Fruit fly (Drosophila melanogaster) whole organism, embryonic: ENCODE results near the gene dec.

Experiments used
- B-H2 ChIP-seq: fragments of 200-800 bp; sonication (Bioruptor generic); optimal IDR thresholded peaks from 2 replicates; lab custom pipeline; 2018; ENCODE audit warnings: missing biosample characterization, mild to moderate bottlenecking, missing genetic modification characterization
- CG11093 ChIP-seq: fragments of 200-800 bp; sonication (Bioruptor generic); IDR thresholded peaks from 3 replicates; pipeline ENCODE4 v1.3.6; 2022; ENCODE audit warnings: missing biosample characterization, missing genetic modification characterization
- CG11247 ChIP-seq: fragments of 200-800 bp; sonication (Bioruptor generic); IDR thresholded peaks from 2 replicates; pipeline ENCODE4 v1.3.6; 2022; ENCODE audit warnings: missing biosample characterization, missing genetic modification characterization
- CG12236 ChIP-seq: fragments of 200-800 bp; sonication (Bioruptor generic); optimal IDR thresholded peaks from 2 replicates; lab custom pipeline; 2016; ENCODE audit warnings: missing biosample characterization, missing genetic modification characterization
- CG14014 ChIP-seq: fragments of 200-800 bp; sonication (Bioruptor generic); IDR thresholded peaks from 2 replicates; pipeline ENCODE4 v1.3.6; 2022; ENCODE audit warnings: missing biosample characterization, missing genetic modification characterization
- CG14710 ChIP-seq: fragments of 200-800 bp; sonication (Bioruptor generic); optimal IDR thresholded peaks from 3 replicates; lab custom pipeline; 2019; ENCODE audit warnings: missing biosample characterization, mild to moderate bottlenecking, missing genetic modification characterization, moderate library complexity
- CG15011 ChIP-seq: fragments of 200-800 bp; sonication (Bioruptor generic); optimal IDR thresholded peaks from 3 replicates; lab custom pipeline; 2018; ENCODE audit warnings: missing biosample characterization, mild to moderate bottlenecking, missing genetic modification characterization
- CG15696 ChIP-seq: fragments of 200-800 bp; sonication (Bioruptor generic); optimal IDR thresholded peaks from 2 replicates; lab custom pipeline; 2019; ENCODE audit warnings: missing biosample characterization, mild to moderate bottlenecking, missing genetic modification characterization, moderate library complexity
- CG1792 ChIP-seq: fragments of 200-800 bp; sonication (Bioruptor generic); optimal IDR thresholded peaks from 2 replicates; lab custom pipeline; 2016; ENCODE audit warnings: missing biosample characterization, missing genetic modification characterization
- CG18011 ChIP-seq: fragments of 200-800 bp; sonication (Bioruptor generic); optimal IDR thresholded peaks from 2 replicates; lab custom pipeline; 2017; ENCODE audit warnings: missing biosample characterization, missing genetic modification characterization, mild to moderate bottlenecking, moderate library complexity, missing genotype
- CG2120 ChIP-seq: fragments of 200-800 bp; sonication (Bioruptor generic); optimal IDR thresholded peaks from 3 replicates; lab custom pipeline; 2016; ENCODE audit warnings: missing biosample characterization, missing genetic modification characterization
- CG2199 ChIP-seq: fragments of 200-800 bp; sonication (Bioruptor generic); IDR thresholded peaks from 3 replicates; pipeline ENCODE4 v1.3.6; 2022; ENCODE audit warnings: missing biosample characterization, missing genetic modification characterization
- CG2678 ChIP-seq: fragments of 200-800 bp; sonication (Bioruptor generic); optimal IDR thresholded peaks from 3 replicates; lab custom pipeline; 2019; ENCODE audit warnings: missing biosample characterization, mild to moderate bottlenecking, missing genetic modification characterization, moderate library complexity
- CG2875 ChIP-seq: fragments of 200-800 bp; sonication (Bioruptor generic); optimal IDR thresholded peaks from 2 replicates; lab custom pipeline; 2017; ENCODE audit warnings: missing biosample characterization, mild to moderate bottlenecking, missing genetic modification characterization, missing genetic modification reagents
- CG33557 ChIP-seq: fragments of 200-800 bp; sonication (Bioruptor generic); optimal IDR thresholded peaks from 2 replicates; lab custom pipeline; 2019; ENCODE audit warnings: missing biosample characterization, mild to moderate bottlenecking, missing genetic modification characterization, moderate library complexity
- CG4707 ChIP-seq: fragments of 200-800 bp; sonication (Bioruptor generic); optimal IDR thresholded peaks from 2 replicates; lab custom pipeline; 2018; ENCODE audit warnings: missing biosample characterization, mild to moderate bottlenecking, missing genetic modification characterization, moderate library complexity
- CG5180 ChIP-seq: fragments of 200-800 bp; sonication (Bioruptor generic); optimal IDR thresholded peaks from 3 replicates; lab custom pipeline; 2017; ENCODE audit warnings: missing biosample characterization, missing genetic modification characterization, mild to moderate bottlenecking, moderate library complexity, missing genetic modification reagents
- CG8924 ChIP-seq: fragments of 200-800 bp; optimal IDR thresholded peaks from 3 replicates; lab custom pipeline; 2019; ENCODE audit warnings: missing biosample characterization, mild to moderate bottlenecking, missing genetic modification characterization, moderate library complexity
- CG9609 ChIP-seq: fragments of 200-800 bp; sonication (Bioruptor generic); optimal IDR thresholded peaks from 3 replicates; lab custom pipeline; 2016; ENCODE audit warnings: missing biosample characterization, missing genetic modification characterization
- CG9817 ChIP-seq: fragments of 200-800 bp; sonication (Bioruptor generic); optimal IDR thresholded peaks from 2 replicates; lab custom pipeline; 2018; ENCODE audit warnings: missing biosample characterization, mild to moderate bottlenecking, missing genetic modification characterization, moderate library complexity
- Hr39 ChIP-seq: fragments of >200 bp; optimal IDR thresholded peaks from 2 replicates; lab custom pipeline; 2017
- Mrtf ChIP-seq: fragments of 200-800 bp; sonication (Bioruptor generic); IDR thresholded peaks from 3 replicates; pipeline ENCODE4 v1.3.6; 2022; ENCODE audit warnings: missing biosample characterization, missing genetic modification characterization
- NFAT ChIP-seq: fragments of 200-800 bp; sonication (Bioruptor generic); IDR thresholded peaks from 2 replicates; pipeline ENCODE4 v1.3.6; 2022; ENCODE audit warnings: missing biosample characterization, missing genetic modification characterization
- Poxn ChIP-seq: fragments of 200-800 bp; sonication (Bioruptor generic); IDR thresholded peaks from 2 replicates; pipeline ENCODE4 v1.3.6; 2022; ENCODE audit warnings: missing biosample characterization, missing genetic modification characterization
- Ptx1 ChIP-seq: fragments of 200-800 bp; sonication (Bioruptor generic); IDR thresholded peaks from 2 replicates; pipeline ENCODE4 v1.3.6; 2022; ENCODE audit warnings: missing biosample characterization, missing genetic modification characterization
- Stat92E ChIP-seq, 3 experiments: fragments of >200 bp in 2 of 3; fragments of 200-800 bp in 1 of 3; sonication (Bioruptor generic) in 1 of 3; optimal IDR thresholded peaks; 2 replicates each; lab custom pipeline; 2017 to 2019; ENCODE audit warnings: missing biosample characterization in 3 of 3, missing genetic modification characterization in 3 of 3, mild to moderate bottlenecking in 1 of 3, moderate library complexity in 1 of 3
- TFAM ChIP-seq: fragments of 200-800 bp; sonication (Bioruptor generic); optimal IDR thresholded peaks from 2 replicates; lab custom pipeline; 2017; ENCODE audit warnings: missing biosample characterization, missing genetic modification characterization, inconsistent platforms
- Vsx1 ChIP-seq: fragments of 200-800 bp; sonication (Bioruptor generic); optimal IDR thresholded peaks from 2 replicates; lab custom pipeline; 2017; ENCODE audit warnings: missing biosample characterization, mild to moderate bottlenecking, missing genetic modification characterization, missing genetic modification reagents
- abd-A ChIP-seq: fragments of 200-800 bp; sonication (Bioruptor generic); optimal IDR thresholded peaks from 3 replicates; lab custom pipeline; 2019; ENCODE audit warnings: missing biosample characterization, mild to moderate bottlenecking, missing genetic modification characterization, moderate library complexity
- chm ChIP-seq: fragments of 200-800 bp; sonication (Bioruptor generic); IDR thresholded peaks from 2 replicates; pipeline ENCODE4 v1.3.6; 2022; ENCODE audit warnings: missing biosample characterization, missing genetic modification characterization
- da ChIP-seq: fragments of 200-800 bp; sonication (Bioruptor generic); optimal IDR thresholded peaks from 2 replicates; lab custom pipeline; 2016; ENCODE audit warnings: missing biosample characterization, missing genetic modification characterization
- dan ChIP-seq: fragments of 200-800 bp; sonication (Bioruptor generic); IDR thresholded peaks from 2 replicates; pipeline ENCODE4 v1.3.6; 2022; ENCODE audit warnings: missing biosample characterization, missing genetic modification characterization
- eve ChIP-seq, 2 experiments: fragments of >200 bp; optimal IDR thresholded peaks; 2 replicates each; lab custom pipeline; 2017; ENCODE audit warnings: missing biosample characterization in 2 of 2, missing genetic modification characterization in 2 of 2
- fu2 ChIP-seq: fragments of 200-800 bp; sonication (Bioruptor generic); optimal IDR thresholded peaks from 2 replicates; lab custom pipeline; 2016; ENCODE audit warnings: missing biosample characterization, missing genetic modification characterization
- gem ChIP-seq: fragments of 200-800 bp; sonication (Bioruptor generic); optimal IDR thresholded peaks from 2 replicates; lab custom pipeline; 2019; ENCODE audit warnings: missing biosample characterization, mild to moderate bottlenecking, missing genetic modification characterization, moderate library complexity
- gsb ChIP-seq: fragments of 200-800 bp; sonication (Bioruptor generic); IDR thresholded peaks from 2 replicates; pipeline ENCODE4 v1.3.6; 2022; ENCODE audit warnings: missing biosample characterization, missing genetic modification characterization
- her ChIP-seq: fragments of 200-800 bp; sonication (Bioruptor generic); optimal IDR thresholded peaks from 2 replicates; lab custom pipeline; 2016; ENCODE audit warnings: missing biosample characterization, missing genetic modification characterization
- nau ChIP-seq: fragments of 200-800 bp; sonication (Bioruptor generic); optimal IDR thresholded peaks from 3 replicates; lab custom pipeline; 2017; ENCODE audit warnings: missing biosample characterization, mild to moderate bottlenecking, missing genetic modification characterization, missing genetic modification reagents
- nerfin-2 ChIP-seq: fragments of 200-800 bp; sonication (Bioruptor generic); IDR thresholded peaks from 2 replicates; pipeline ENCODE4 v1.3.6; 2022; ENCODE audit warnings: missing biosample characterization, missing genetic modification characterization; ENCODE audit not compliant: partially characterized antibody
- org-1 ChIP-seq: fragments of 200-800 bp; sonication (Bioruptor generic); optimal IDR thresholded peaks from 2 replicates; lab custom pipeline; 2017; ENCODE audit warnings: missing biosample characterization, missing genetic modification characterization
- phol ChIP-seq: fragments of 200-800 bp; sonication (Bioruptor generic); optimal IDR thresholded peaks from 3 replicates; lab custom pipeline; 2018; ENCODE audit warnings: missing biosample characterization, mild to moderate bottlenecking, missing genetic modification characterization, moderate library complexity
- prd ChIP-seq, 3 experiments: fragments of >200 bp in 2 of 3; fragments of 200-800 bp in 1 of 3; sonication (Bioruptor generic) in 1 of 3; optimal IDR thresholded peaks in 2 of 3; IDR thresholded peaks in 1 of 3; 2 replicates in 2 of 3; 3 replicates in 1 of 3; pipeline versions ENCODE4 v1.3.6 to Lab custom; 2017 to 2022; ENCODE audit warnings: missing biosample characterization in 1 of 3, missing genetic modification characterization in 1 of 3
- pzg ChIP-seq: fragments of 200-800 bp; sonication (Bioruptor generic); optimal IDR thresholded peaks from 3 replicates; lab custom pipeline; 2018; ENCODE audit warnings: missing biosample characterization, mild to moderate bottlenecking, missing genetic modification characterization, moderate library complexity
- sens-2 ChIP-seq: fragments of 200-800 bp; sonication (Bioruptor generic); IDR thresholded peaks from 2 replicates; pipeline ENCODE4 v1.3.6; 2022; ENCODE audit warnings: missing biosample characterization, missing genetic modification characterization
- sob ChIP-seq: fragments of 200-800 bp; sonication (Bioruptor generic); IDR thresholded peaks from 2 replicates; pipeline ENCODE4 v1.3.6; 2022; ENCODE audit warnings: missing biosample characterization, missing genetic modification characterization
- sug ChIP-seq: fragments of 200-800 bp; optimal IDR thresholded peaks from 2 replicates; lab custom pipeline; 2019; ENCODE audit warnings: missing biosample characterization, mild to moderate bottlenecking, missing genetic modification characterization, moderate library complexity
- tio ChIP-seq: fragments of 200-800 bp; sonication (Bioruptor generic); optimal IDR thresholded peaks from 2 replicates; lab custom pipeline; 2017; ENCODE audit warnings: missing biosample characterization, missing genetic modification characterization, inconsistent platforms
- zfh1 ChIP-seq: fragments of 200-800 bp; sonication (Bioruptor generic); IDR thresholded peaks from 3 replicates; pipeline ENCODE4 v1.3.6; 2022; ENCODE audit warnings: missing biosample characterization, missing genetic modification characterization

dec gene

DNA sequence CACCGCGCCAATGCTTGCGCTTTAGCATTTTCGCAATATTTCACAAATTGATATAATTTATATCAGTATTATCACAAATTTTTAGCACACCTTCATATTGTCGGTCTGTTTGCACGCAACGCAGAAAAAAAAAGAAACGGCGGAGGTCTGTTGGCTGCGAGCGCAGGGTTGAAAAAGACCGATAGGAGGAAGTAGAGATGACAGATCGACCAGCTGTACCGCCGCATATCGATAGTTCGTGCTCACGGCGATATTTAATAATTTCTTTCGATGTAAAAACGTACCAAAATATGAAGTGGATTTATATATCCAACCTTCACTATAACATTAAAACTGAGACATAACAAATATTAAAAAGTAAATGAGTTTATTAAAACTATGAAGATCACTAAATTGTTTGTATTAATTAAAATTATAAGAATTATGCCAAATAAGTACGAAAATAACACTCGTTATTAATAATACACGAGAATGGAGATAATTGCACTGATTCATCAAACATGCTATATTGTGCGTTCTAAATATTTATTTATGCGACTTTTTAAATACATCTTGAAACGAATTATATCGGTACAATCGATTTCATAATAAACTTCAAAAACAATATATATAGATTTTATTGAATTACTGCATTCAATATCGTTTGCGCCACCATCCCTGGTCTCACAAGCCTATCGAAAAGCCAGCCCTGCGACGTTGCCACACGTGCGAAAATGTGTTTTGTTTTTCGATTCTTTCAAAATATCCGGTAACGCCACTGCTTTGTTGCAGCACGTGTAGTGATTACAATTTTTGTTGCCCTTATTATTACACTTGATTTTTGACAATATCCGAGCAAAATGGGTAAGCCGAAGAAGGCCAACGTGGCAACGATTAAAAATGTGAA lies 28.4 kb upstream of the dec start, which contains the start of the genes RpS6 and bys (continued):
- TF ChIP-seq sug (tag; lab: Kevin White, UChicago) = no peak
- TF ChIP-seq NFAT = peak; percentile 81
- TF ChIP-seq CG14710 (tag; lab: Kevin White, UChicago) = peak; percentile 65
- TF ChIP-seq CG14014 (GFP tag; lab: Robert Waterston, UW) = peak; percentile 42; the same call in 1 of the 2 replicates
- peak in 1 of 3 experiments; percentile 31 for TF ChIP-seq Stat92E (GFP tag; optimal IDR thresholded peaks at IDR 0.05; lab: Kevin White, UChicago)
- no peak for TF ChIP-seq CG9609
- TF ChIP-seq her = peak; percentile 32
- TF ChIP-seq Hr39 (lab: Kevin White, UChicago) = no peak
- TF ChIP-seq sens-2 = 0 out of 2 replicates have a peak, but pooled peaks have one; percentile 15
- TF ChIP-seq sob = peak; percentile 73
- no peak for TF ChIP-seq TFAM
- TF ChIP-seq CG15011 (GFP tag; lab: Kevin White, UChicago) = no peak
- peak; percentile 24 for TF ChIP-seq CG5180 (GFP tag; lab: Kevin White, UChicago)
- TF ChIP-seq CG4707 (GFP tag; lab: Kevin White, UChicago) = peak; percentile 63
- no peak for TF ChIP-seq CG1792 (GFP tag; lab: Kevin White, UChicago)
- peak; percentile 79; the same call in 1 of the 3 replicates for TF ChIP-seq CG2199 (GFP tag; lab: Robert Waterston, UW)
- TF ChIP-seq dan = no peak
- TF ChIP-seq zfh1 (GFP tag; lab: Robert Waterston, UW) = peak; percentile 69
- TF ChIP-seq phol (tag; lab: Kevin White, UChicago) = peak; percentile 34
- TF ChIP-seq CG12236 = no peak
- peak; percentile 31 for TF ChIP-seq gsb (GFP tag; lab: Robert Waterston, UW)
- TF ChIP-seq eve (GFP tag; optimal IDR thresholded peaks at IDR 0.05; lab: Kevin White, UChicago) = no peak
- no peak for TF ChIP-seq tio (GFP tag; lab: Kevin White, UChicago)
- TF ChIP-seq CG33557 (GFP tag; lab: Kevin White, UChicago) = peak; percentile 19
- peak; percentile 70 for TF ChIP-seq CG11247 (GFP tag; lab: Robert Waterston, UW)
- TF ChIP-seq B-H2 (GFP tag; lab: Kevin White, UChicago) = peak; percentile 40
- no peak for TF ChIP-seq CG11093 (GFP tag; lab: Robert Waterston, UW)
- peak; percentile 3 for TF ChIP-seq CG15696 (tag; lab: Kevin White, UChicago)
- no peak; the same call in 2 of the 3 replicates for TF ChIP-seq Mrtf (GFP tag; lab: Robert Waterston, UW)
- TF ChIP-seq CG9817 = peak; percentile 40
- no peak for TF ChIP-seq prd (optimal IDR thresholded peaks at IDR 0.05; lab: Kevin White, UChicago)
- TF ChIP-seq prd (GFP tag; IDR thresholded peaks at IDR 0.05; lab: Robert Waterston, UW) = peak; percentile 41; the same call in 1 of the 3 replicates
- TF ChIP-seq pzg (GFP tag; lab: Kevin White, UChicago) = peak; percentile 58
- peak; percentile 35 for TF ChIP-seq CG2678
- no peak for TF ChIP-seq nau (GFP tag; lab: Kevin White, UChicago)
- no peak for TF ChIP-seq Vsx1 (GFP tag; lab: Kevin White, UChicago)
- no peak for TF ChIP-seq org-1 (GFP tag; lab: Kevin White, UChicago)
- TF ChIP-seq Poxn = no peak
- peak; percentile 73 for TF ChIP-seq nerfin-2 (GFP tag; lab: Robert Waterston, UW)
- peak; percentile 33 for TF ChIP-seq Ptx1 (GFP tag; lab: Robert Waterston, UW)
- TF ChIP-seq da (GFP tag; lab: Kevin White, UChicago) = no peak
- peak; percentile 50 for TF ChIP-seq gem
- peak; percentile 62 for TF ChIP-seq CG2120 (GFP tag; lab: Kevin White, UChicago)
- TF ChIP-seq CG2875 = peak; percentile 55
- TF ChIP-seq chm (GFP tag; lab: Robert Waterston, UW) = peak; percentile 65
- no peak for TF ChIP-seq abd-A (tag; lab: Kevin White, UChicago)
- TF ChIP-seq CG18011 = no peak
- TF ChIP-seq fu2 (GFP tag; lab: Kevin White, UChicago) = peak; percentile 12
- peak; percentile 3 for TF ChIP-seq CG8924 (tag; lab: Kevin White, UChicago)
